Fruit fly (Drosophila melanogaster): Measurements from ENCODE around the gene CG6664.

The CG6664 gene

DNA sequence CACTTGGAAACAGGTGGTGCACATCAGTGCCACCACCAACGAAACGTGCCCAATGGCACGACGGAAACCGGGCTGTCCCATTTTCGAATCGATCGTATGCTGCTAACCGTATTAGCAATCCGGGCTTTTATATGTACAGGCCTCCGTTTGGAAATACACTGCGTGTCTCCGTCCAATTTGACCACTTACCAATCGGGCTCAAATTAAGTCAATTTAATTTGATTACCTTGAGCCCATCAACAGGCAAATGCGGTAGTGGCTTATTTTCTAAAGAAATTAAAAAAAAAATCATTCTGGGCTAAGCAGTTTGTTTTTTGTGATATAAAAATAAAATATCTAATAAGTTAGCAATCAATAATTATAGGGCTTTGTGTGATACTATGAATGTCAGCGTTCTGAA is 7.7 kb upstream of the CG6664 start, which contains the start of gene a10:
TSS of gene a10 (minus strand) at position 101 of the 400 bp plus-strand sequence.
- TF ChIP-seq Eip93F (GFP tag; optimal IDR thresholded peaks at IDR 0.05) (no peak), Hr39 (GFP tag; optimal IDR thresholded peaks at IDR 0.05) (no peak), Smox (GFP tag; optimal IDR thresholded peaks at IDR 0.05) (no peak)

DNA sequence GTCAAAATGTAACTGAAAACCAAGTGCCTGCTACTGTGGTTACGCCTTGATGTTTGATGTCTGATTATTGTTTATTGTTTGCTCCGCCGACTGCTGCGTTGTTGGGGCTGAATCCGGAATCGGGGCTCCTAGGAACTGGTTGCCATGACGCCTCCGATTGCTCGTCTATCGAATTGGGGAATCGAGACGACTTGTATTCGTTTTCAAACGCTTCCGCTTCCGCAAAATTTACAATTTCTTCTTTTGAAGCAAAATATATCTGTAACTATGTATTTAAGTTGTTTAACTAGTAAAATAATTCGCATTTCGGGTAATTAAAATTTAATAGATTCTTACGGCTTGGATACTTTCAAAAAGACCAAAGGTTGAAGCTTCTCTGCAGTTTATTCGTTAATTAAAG is 6.8 kb upstream of the CG6664 start, which contains the start of gene CG6652:
TSS of gene CG6652 (minus strand) at position 101 of the 400 bp plus-strand sequence.
- TF ChIP-seq CG8632 (GFP tag; optimal IDR thresholded peaks at IDR 0.05) (no peak), CG7368 (GFP tag; optimal IDR thresholded peaks at IDR 0.05) (no peak), Eip93F (GFP tag; optimal IDR thresholded peaks at IDR 0.05) (no peak), CG9139 (GFP tag; optimal IDR thresholded peaks at IDR 0.05) (no peak), CG16779 (tag; optimal IDR thresholded peaks at IDR 0.05) (no peak), CG8119 (GFP tag; IDR thresholded peaks at IDR 0.05) (no peak), lz (GFP tag; optimal IDR thresholded peaks at IDR 0.05) (no peak), Sox15 (GFP tag; optimal IDR thresholded peaks at IDR 0.05) (no peak)

DNA sequence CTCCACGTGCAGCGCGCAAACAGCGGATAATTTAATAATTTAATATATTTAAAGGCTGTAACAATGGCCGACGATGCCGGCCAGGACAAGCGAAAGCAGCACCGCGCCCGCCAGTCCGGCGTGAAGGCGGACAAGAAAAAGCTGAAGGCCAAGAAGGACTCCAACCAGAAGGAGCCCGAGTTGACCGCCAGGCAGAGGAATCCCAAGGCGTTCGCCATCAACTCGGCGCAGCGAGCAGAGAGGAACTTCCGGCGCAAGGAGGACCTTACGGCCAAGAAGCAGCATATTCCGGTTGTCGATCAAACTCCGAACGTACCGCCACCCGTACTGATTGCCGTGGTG is 567 bp upstream of the CG6664 start:
- TF ChIP-seq CG6163 (GFP tag; IDR thresholded peaks at IDR 0.05) (no peak), CG6276 (GFP tag; optimal IDR thresholded peaks at IDR 0.05) (no peak), Eip78C (GFP tag) (no peak), CG4318 (GFP tag; optimal IDR thresholded peaks at IDR 0.05) (no peak), lz (GFP tag; optimal IDR thresholded peaks at IDR 0.05) (no peak), vri (GFP tag; optimal IDR thresholded peaks at IDR 0.05) (no peak)

- TF ChIP-seq eg (GFP tag; IDR thresholded peaks at IDR 0.05) (peak; percentile 39), dsx (GFP tag; optimal IDR thresholded peaks at IDR 0.05; ENCODE audit: poor library complexity, severe bottlenecking) (peak; percentile 17), CG3032 (tag; optimal IDR thresholded peaks at IDR 0.05) (peak; percentile 28), Hr38 (GFP tag; optimal IDR thresholded peaks at IDR 0.05) (no peak), CG16779 (tag; optimal IDR thresholded peaks at IDR 0.05) (peak; percentile 42), Eip75B (GFP tag; optimal IDR thresholded peaks at IDR 0.05) (peak; percentile 55), CG11902 (GFP tag; optimal IDR thresholded peaks at IDR 0.05) (no peak), spab (GFP tag; optimal IDR thresholded peaks at IDR 0.05) (no peak), Ets21C (GFP tag; optimal IDR thresholded peaks at IDR 0.05) (peak; percentile 36), fd59A (GFP tag; optimal IDR thresholded peaks at IDR 0.05) (no peak), CG7368 (GFP tag; optimal IDR thresholded peaks at IDR 0.05) (peak; percentile 51), pdm3 (GFP tag; optimal IDR thresholded peaks at IDR 0.05) (peak; percentile 52), Sox102F (GFP tag; optimal IDR thresholded peaks at IDR 0.05) (peak; percentile 49), acj6 (GFP tag; optimal IDR thresholded peaks at IDR 0.05) (peak; percentile 43), Blimp-1 (GFP tag; optimal IDR thresholded peaks at IDR 0.05) (peak; percentile 68), topi (GFP tag; optimal IDR thresholded peaks at IDR 0.05) (peak; percentile 60), CG6276 (GFP tag; optimal IDR thresholded peaks at IDR 0.05) (no peak), Hr39 (GFP tag; optimal IDR thresholded peaks at IDR 0.05) (peak; percentile 49), CG32006 (GFP tag; optimal IDR thresholded peaks at IDR 0.05) (peak; percentile 6), CG8319 (GFP tag; optimal IDR thresholded peaks at IDR 0.05) (peak; percentile 25), Lpt (GFP tag; optimal IDR thresholded peaks at IDR 0.05) (no peak), Ets96B (tag; optimal IDR thresholded peaks at IDR 0.05) (no peak), achi (GFP tag; optimal IDR thresholded peaks at IDR 0.05) (peak; percentile 52), cyc (GFP tag; optimal IDR thresholded peaks at IDR 0.05) (peak; percentile 63), CG6792 (GFP tag; optimal IDR thresholded peaks at IDR 0.05) (peak; percentile 33), CG10669 (GFP tag; optimal IDR thresholded peaks at IDR 0.05) (peak; percentile 53), CG1621 (tag; optimal IDR thresholded peaks at IDR 0.05) (peak; percentile 35), net (GFP tag; optimal IDR thresholded peaks at IDR 0.05) (peak; percentile 65), CG15336 (GFP tag; IDR thresholded peaks at IDR 0.05) (no peak; the same call in 1 of the 2 replicates), dac (GFP tag; optimal IDR thresholded peaks at IDR 0.05) (no peak), CG8632 (GFP tag; optimal IDR thresholded peaks at IDR 0.05) (peak; percentile 40), CG34406 (GFP tag; optimal IDR thresholded peaks at IDR 0.05) (peak; percentile 54), CG6854 (GFP tag; optimal IDR thresholded peaks at IDR 0.05) (peak; percentile 81), Eip78C (GFP tag) (peak; percentile 74), Smox (GFP tag; optimal IDR thresholded peaks at IDR 0.05) (peak; percentile 34), Sox15 (GFP tag; optimal IDR thresholded peaks at IDR 0.05) (no peak), CG9139 (GFP tag; optimal IDR thresholded peaks at IDR 0.05) (peak; percentile 37), salr (GFP tag; optimal IDR thresholded peaks at IDR 0.05) (peak in 1 of 2 experiments; percentile 65)
Observed at dm6 chr3L:17012017-17012719, 3.8 kb downstream of the CG6664 start, which contains the start of gene CG3764. CG3764 (minus strand) TSS chr3L:17012565.

All from whole organism, prepupa.